Fruit fly (Drosophila melanogaster) whole organism, embryonic: Measurements from ENCODE around the gene CG8837.
A peak's percentile ranks its signal among the peaks of the same experiment; 100 is the strongest.

ENCODE experiments used
- Bteb2 ChIP-seq: fragments of 200-800 bp; sonication (Bioruptor generic); optimal IDR thresholded peaks from 2 replicates; lab custom pipeline; 2016; ENCODE audit warnings: missing biosample characterization, missing genetic modification characterization
- CG11093 ChIP-seq: fragments of 200-800 bp; sonication (Bioruptor generic); IDR thresholded peaks from 3 replicates; pipeline ENCODE4 v1.3.6; 2022; ENCODE audit warnings: missing biosample characterization, missing genetic modification characterization
- CG11560 ChIP-seq: fragments of 200-800 bp; sonication (Bioruptor generic); IDR thresholded peaks from 3 replicates; pipeline ENCODE4 v1.3.6; 2022; ENCODE audit warnings: missing biosample characterization, missing genetic modification characterization
- CG12942 ChIP-seq: fragments of 200-800 bp; sonication (Bioruptor generic); optimal IDR thresholded peaks from 3 replicates; lab custom pipeline; 2016; ENCODE audit warnings: missing biosample characterization, missing genetic modification characterization
- CG14014 ChIP-seq: fragments of 200-800 bp; sonication (Bioruptor generic); IDR thresholded peaks from 2 replicates; pipeline ENCODE4 v1.3.6; 2022; ENCODE audit warnings: missing biosample characterization, missing genetic modification characterization
- CG17802 ChIP-seq: fragments of 200-800 bp; sonication (Bioruptor generic); optimal IDR thresholded peaks from 2 replicates; lab custom pipeline; 2018; ENCODE audit warnings: missing biosample characterization, mild to moderate bottlenecking, missing genetic modification characterization, moderate library complexity
- CG32532 ChIP-seq: fragments of 200-800 bp; sonication (Bioruptor generic); IDR thresholded peaks from 2 replicates; pipeline ENCODE4 v1.3.6; 2022; ENCODE audit warnings: missing biosample characterization, missing genetic modification characterization
- CG3281 ChIP-seq: fragments of 200-800 bp; sonication (Bioruptor generic); optimal IDR thresholded peaks from 3 replicates; lab custom pipeline; 2017; ENCODE audit warnings: missing biosample characterization, mild to moderate bottlenecking, missing genetic modification characterization
- CG43689 ChIP-seq: fragments of 200-800 bp; sonication (Bioruptor generic); IDR thresholded peaks from 2 replicates; pipeline ENCODE4 v1.3.6; 2022; ENCODE audit warnings: missing biosample characterization, missing genetic modification characterization
- CG4617 ChIP-seq: fragments of 200-800 bp; sonication (Bioruptor generic); optimal IDR thresholded peaks from 3 replicates; lab custom pipeline; 2016; ENCODE audit warnings: missing biosample characterization, missing genetic modification characterization, borderline replicate concordance
- CG6175 ChIP-seq: fragments of 200-800 bp; sonication (Bioruptor generic); IDR thresholded peaks from 3 replicates; pipeline ENCODE4 v1.3.6; 2022; ENCODE audit warnings: missing biosample characterization, missing genetic modification characterization
- CG7928 ChIP-seq: fragments of 200-800 bp; sonication (Bioruptor generic); optimal IDR thresholded peaks from 2 replicates; lab custom pipeline; 2017; ENCODE audit warnings: missing biosample characterization, mild to moderate bottlenecking, missing genetic modification characterization
- CG7963 ChIP-seq: fragments of 200-800 bp; sonication (Bioruptor generic); IDR thresholded peaks from 3 replicates; pipeline ENCODE4 v1.3.6; 2022; ENCODE audit warnings: missing biosample characterization, missing genetic modification characterization; ENCODE audit not compliant: partially characterized antibody
- CG8359 ChIP-seq: fragments of 200-800 bp; sonication (Bioruptor generic); optimal IDR thresholded peaks from 2 replicates; lab custom pipeline; 2017; ENCODE audit warnings: missing biosample characterization, mild to moderate bottlenecking, missing genetic modification characterization, borderline replicate concordance
- CG9727 ChIP-seq: fragments of 200-800 bp; sonication (Bioruptor generic); optimal IDR thresholded peaks from 3 replicates; lab custom pipeline; 2017; ENCODE audit warnings: missing biosample characterization, mild to moderate bottlenecking, missing genetic modification characterization
- D ChIP-seq, 2 experiments: fragments of 200-800 bp in 1 of 2; fragments of >200 bp in 1 of 2; sonication (Bioruptor generic) in 1 of 2; optimal IDR thresholded peaks; 2 replicates in 1 of 2; 3 replicates in 1 of 2; lab custom pipeline; 2017; ENCODE audit warnings: mild to moderate bottlenecking in 1 of 2, missing biosample characterization in 1 of 2, missing genetic modification characterization in 1 of 2, missing genetic modification reagents in 1 of 2
- Doc3 ChIP-seq: fragments of 200-800 bp; sonication (Bioruptor generic); IDR thresholded peaks from 3 replicates; pipeline ENCODE4 v1.3.6; 2022; ENCODE audit warnings: missing biosample characterization, missing genetic modification characterization; ENCODE audit not compliant: partially characterized antibody
- GATAe ChIP-seq: fragments of 200-800 bp; sonication (Bioruptor generic); conservative IDR thresholded peaks from 2 replicates; pipeline ENCODE4 v1.3.6; 2022; ENCODE audit warnings: missing biosample characterization, missing genetic modification characterization
- HmgD ChIP-seq: fragments of 200-800 bp; sonication (Bioruptor generic); optimal IDR thresholded peaks from 3 replicates; lab custom pipeline; 2016; ENCODE audit warnings: missing biosample characterization, missing genetic modification characterization
- Hr78 ChIP-seq, 2 experiments: fragments of 200-800 bp in 1 of 2; fragments of >200 bp in 1 of 2; sonication (Bioruptor generic) in 1 of 2; optimal IDR thresholded peaks; 2 replicates each; lab custom pipeline; 2017 to 2019; ENCODE audit warnings: missing biosample characterization in 2 of 2, missing genetic modification characterization in 2 of 2, mild to moderate bottlenecking in 1 of 2, moderate library complexity in 1 of 2
- Mrtf ChIP-seq: fragments of 200-800 bp; sonication (Bioruptor generic); IDR thresholded peaks from 3 replicates; pipeline ENCODE4 v1.3.6; 2022; ENCODE audit warnings: missing biosample characterization, missing genetic modification characterization
- Ravus ChIP-seq: fragments of 200-800 bp; sonication (Bioruptor generic); IDR thresholded peaks from 2 replicates; pipeline ENCODE4 v1.3.6; 2022; ENCODE audit warnings: missing biosample characterization, missing genetic modification characterization
- Scr ChIP-seq: fragments of 200-800 bp; sonication (Bioruptor generic); IDR thresholded peaks from 2 replicates; pipeline ENCODE4 v1.3.6; 2022; ENCODE audit warnings: missing biosample characterization, missing genetic modification characterization; ENCODE audit not compliant: partially characterized antibody
- Six4 ChIP-seq: fragments of 200-800 bp; sonication (Bioruptor generic); optimal IDR thresholded peaks from 2 replicates; lab custom pipeline; 2016; ENCODE audit warnings: missing biosample characterization, missing genetic modification characterization
- Xbp1 ChIP-seq: fragments of 200-800 bp; sonication (Bioruptor generic); optimal IDR thresholded peaks from 3 replicates; lab custom pipeline; 2016; ENCODE audit warnings: missing biosample characterization, mild to moderate bottlenecking, missing genetic modification characterization
- ac ChIP-seq: fragments of 200-800 bp; sonication (Bioruptor generic); optimal IDR thresholded peaks from 3 replicates; lab custom pipeline; 2017; ENCODE audit warnings: missing biosample characterization, mild to moderate bottlenecking, missing genetic modification characterization
- ash1 ChIP-seq: fragments of 200-800 bp; sonication (Bioruptor generic); optimal IDR thresholded peaks from 2 replicates; lab custom pipeline; 2018; ENCODE audit warnings: missing biosample characterization, mild to moderate bottlenecking, missing genetic modification characterization
- bbx ChIP-seq: fragments of 200-800 bp; sonication (Bioruptor generic); IDR thresholded peaks from 2 replicates; pipeline ENCODE4 v1.3.6; 2022; ENCODE audit warnings: missing biosample characterization, missing genetic modification characterization; ENCODE audit not compliant: partially characterized antibody
- bowl ChIP-seq: fragments of 200-800 bp; sonication (Bioruptor generic); IDR thresholded peaks from 2 replicates; pipeline ENCODE4 v1.3.6; 2022; ENCODE audit warnings: missing biosample characterization, missing genetic modification characterization
- cad ChIP-seq: fragments of >200 bp; optimal IDR thresholded peaks from 2 replicates; lab custom pipeline; 2017; ENCODE audit warnings: missing biosample characterization, missing genetic modification characterization
- chm ChIP-seq: fragments of 200-800 bp; sonication (Bioruptor generic); IDR thresholded peaks from 2 replicates; pipeline ENCODE4 v1.3.6; 2022; ENCODE audit warnings: missing biosample characterization, missing genetic modification characterization
- chn ChIP-seq: fragments of 200-800 bp; sonication (Bioruptor generic); optimal IDR thresholded peaks from 2 replicates; lab custom pipeline; 2016; ENCODE audit warnings: missing biosample characterization, missing genetic modification characterization
- dmrt11E ChIP-seq: fragments of 200-800 bp; sonication (Bioruptor generic); optimal IDR thresholded peaks from 3 replicates; lab custom pipeline; 2018; ENCODE audit warnings: missing biosample characterization, mild to moderate bottlenecking, missing genetic modification characterization, moderate library complexity
- gro ChIP-seq: fragments of 200-800 bp; sonication (Bioruptor generic); optimal IDR thresholded peaks from 2 replicates; lab custom pipeline; 2016; ENCODE audit warnings: missing biosample characterization, missing genetic modification characterization
- klu ChIP-seq: fragments of 200-800 bp; sonication (Bioruptor generic); IDR thresholded peaks from 2 replicates; pipeline ENCODE4 v1.3.6; 2022; ENCODE audit warnings: missing biosample characterization, missing genetic modification characterization
- luna ChIP-seq: fragments of 200-800 bp; sonication (Bioruptor generic); optimal IDR thresholded peaks from 2 replicates; lab custom pipeline; 2016; ENCODE audit warnings: missing biosample characterization, missing genetic modification characterization
- mam ChIP-seq: fragments of 200-800 bp; sonication (Bioruptor generic); optimal IDR thresholded peaks from 3 replicates; lab custom pipeline; 2016; ENCODE audit warnings: missing biosample characterization, missing genetic modification characterization
- mld ChIP-seq: fragments of 200-800 bp; sonication (Bioruptor generic); IDR thresholded peaks from 3 replicates; pipeline ENCODE4 v1.3.6; 2022; ENCODE audit warnings: missing biosample characterization, missing genetic modification characterization; ENCODE audit not compliant: partially characterized antibody
- p53 ChIP-seq: fragments of 200-800 bp; sonication (Bioruptor generic); optimal IDR thresholded peaks from 2 replicates; lab custom pipeline; 2016; ENCODE audit warnings: missing biosample characterization, missing genetic modification characterization
- phol ChIP-seq: fragments of 200-800 bp; sonication (Bioruptor generic); optimal IDR thresholded peaks from 3 replicates; lab custom pipeline; 2018; ENCODE audit warnings: missing biosample characterization, mild to moderate bottlenecking, missing genetic modification characterization, moderate library complexity
- ro ChIP-seq: fragments of 200-800 bp; sonication (Bioruptor generic); IDR thresholded peaks from 2 replicates; pipeline ENCODE4 v1.3.6; 2022; ENCODE audit warnings: missing biosample characterization, missing genetic modification characterization
- run ChIP-seq: fragments of 200-800 bp; sonication (Bioruptor generic); optimal IDR thresholded peaks from 3 replicates; lab custom pipeline; 2018; ENCODE audit warnings: missing biosample characterization, mild to moderate bottlenecking, missing genetic modification characterization
- salm ChIP-seq: fragments of 200-800 bp; sonication (Bioruptor generic); optimal IDR thresholded peaks from 2 replicates; lab custom pipeline; 2018; ENCODE audit warnings: missing biosample characterization, mild to moderate bottlenecking, missing genetic modification characterization
- seq ChIP-seq: fragments of 200-800 bp; sonication (Bioruptor generic); IDR thresholded peaks from 2 replicates; pipeline ENCODE4 v1.3.6; 2022; ENCODE audit warnings: missing biosample characterization, missing genetic modification characterization
- slou ChIP-seq: fragments of 200-800 bp; sonication (Bioruptor generic); optimal IDR thresholded peaks from 3 replicates; lab custom pipeline; 2016; ENCODE audit warnings: missing biosample characterization, missing genetic modification characterization
- sr ChIP-seq: fragments of 200-800 bp; sonication (Bioruptor generic); IDR thresholded peaks from 3 replicates; pipeline ENCODE4 v1.3.6; 2022; ENCODE audit warnings: missing biosample characterization, missing genetic modification characterization
- tin ChIP-seq: fragments of 200-800 bp; sonication (Bioruptor generic); optimal IDR thresholded peaks from 3 replicates; lab custom pipeline; 2016; ENCODE audit warnings: missing biosample characterization, missing genetic modification characterization
- trem ChIP-seq: fragments of 200-800 bp; optimal IDR thresholded peaks from 3 replicates; lab custom pipeline; 2019; ENCODE audit warnings: missing biosample characterization, mild to moderate bottlenecking, missing genetic modification characterization, moderate library complexity
- vfl ChIP-seq: fragments of 200-800 bp; sonication (Bioruptor generic); optimal IDR thresholded peaks from 2 replicates; lab custom pipeline; 2016; ENCODE audit warnings: missing biosample characterization, missing genetic modification characterization

Gene CG8837

dm6 chr2L:3354642-3355380 lies 34.8 kb downstream of the CG8837 start, which contains the start of gene E23 (continued):
- TF ChIP-seq vfl (GFP tag; lab: Kevin White, UChicago): peak; percentile 97
- peak; percentile 95 for TF ChIP-seq CG4617 (GFP tag; lab: Kevin White, UChicago)
- TF ChIP-seq Hr78 (GFP tag; optimal IDR thresholded peaks at IDR 0.05; lab: Kevin White, UChicago): peak in 1 of 2 experiments; percentile 98
- TF ChIP-seq dmrt11E (tag; lab: Kevin White, UChicago): peak; percentile 99
- TF ChIP-seq CG8359 (GFP tag; lab: Kevin White, UChicago): peak; percentile 93
- peak; percentile 98 for TF ChIP-seq CG32532 (GFP tag; lab: Robert Waterston, UW)
- TF ChIP-seq D (optimal IDR thresholded peaks at IDR 0.05; lab: Kevin White, UChicago): no peak
- peak; percentile 99 for TF ChIP-seq D (GFP tag; optimal IDR thresholded peaks at IDR 0.05; lab: Kevin White, UChicago)
- TF ChIP-seq CG7963: 0 out of 3 replicates have a peak, but pooled peaks have one; percentile 36
- peak; percentile 81 for TF ChIP-seq CG7928 (GFP tag; lab: Kevin White, UChicago)
- TF ChIP-seq Xbp1 (GFP tag; lab: Kevin White, UChicago): peak; percentile 99
- TF ChIP-seq CG11560 (tag; lab: Robert Waterston, UW): peak; percentile 91
- peak; percentile 70; the same call in 1 of the 3 replicates for TF ChIP-seq mld (GFP tag; lab: Robert Waterston, UW)
- peak; percentile 99 for TF ChIP-seq phol
- TF ChIP-seq bowl (GFP tag; lab: Robert Waterston, UW): peak; percentile 94
- no peak for TF ChIP-seq Doc3 (GFP tag; lab: Robert Waterston, UW)
- TF ChIP-seq trem (tag; lab: Kevin White, UChicago): peak; percentile 97
- peak; percentile 95 for TF ChIP-seq mam (GFP tag; lab: Kevin White, UChicago)
- TF ChIP-seq bbx (GFP tag; lab: Robert Waterston, UW): peak; percentile 69; the same call in 1 of the 2 replicates
- peak; percentile 98 for TF ChIP-seq CG3281 (GFP tag; lab: Kevin White, UChicago)
- peak; percentile 98 for TF ChIP-seq seq (GFP tag; lab: Robert Waterston, UW)
- TF ChIP-seq ro (GFP tag; lab: Robert Waterston, UW): peak; percentile 97
- TF ChIP-seq CG14014: peak; percentile 98
- peak; percentile 98 for TF ChIP-seq klu
- TF ChIP-seq Mrtf (GFP tag; lab: Robert Waterston, UW): peak; percentile 96
- TF ChIP-seq salm: peak; percentile 98
- TF ChIP-seq sr: peak; percentile 98
- peak; percentile 90 for TF ChIP-seq gro (GFP tag; lab: Kevin White, UChicago)
- TF ChIP-seq Ravus (GFP tag; lab: Robert Waterston, UW): peak; percentile 93
- TF ChIP-seq cad (GFP tag; lab: Kevin White, UChicago): no peak
- TF ChIP-seq chm (GFP tag; lab: Robert Waterston, UW): peak; percentile 95
- TF ChIP-seq slou (GFP tag; lab: Kevin White, UChicago): peak; percentile 96
- TF ChIP-seq Scr (GFP tag; lab: Robert Waterston, UW): no peak
- TF ChIP-seq p53: peak; percentile 83
- no peak for TF ChIP-seq ac (GFP tag; lab: Kevin White, UChicago)
- peak; percentile 89 for TF ChIP-seq HmgD (GFP tag; lab: Kevin White, UChicago)
- peak; percentile 96 for TF ChIP-seq CG11093
- peak; percentile 98 for TF ChIP-seq Six4
- TF ChIP-seq CG6175 (GFP tag; lab: Robert Waterston, UW): peak; percentile 95
- TF ChIP-seq tin (GFP tag; lab: Kevin White, UChicago): peak; percentile 99
- TF ChIP-seq CG12942 (GFP tag; lab: Kevin White, UChicago): peak; percentile 98
- peak; percentile 17 for TF ChIP-seq ash1 (GFP tag; lab: Kevin White, UChicago)
- peak; percentile 94 for TF ChIP-seq GATAe (GFP tag; lab: Robert Waterston, UW)
- peak; percentile 96 for TF ChIP-seq CG43689 (GFP tag; lab: Robert Waterston, UW)
- peak; percentile 80 for TF ChIP-seq luna (GFP tag; lab: Kevin White, UChicago)
- TF ChIP-seq run (tag; lab: Kevin White, UChicago): peak; percentile 99
- TF ChIP-seq chn (GFP tag; lab: Kevin White, UChicago): peak; percentile 97
- TF ChIP-seq Bteb2 (GFP tag; lab: Kevin White, UChicago): peak; percentile 97
- TF ChIP-seq CG17802 (tag; lab: Kevin White, UChicago): peak; percentile 90
- peak; percentile 99 for TF ChIP-seq CG9727 (GFP tag; lab: Kevin White, UChicago)
